Worm (Caenorhabditis elegans): ENCODE results near the gene Y50E8A.2.

Gene Y50E8A.2

ce11 chrV:14685435-14686058, 43.1 kb downstream of the Y50E8A.2 start, which contains the start of gene C47E8.4 (continued):
- TF ChIP-seq unc-39 (tag; optimal IDR thresholded peaks at IDR 0.05): no peak
- peak; percentile 89; the same call in 1 of the 2 replicates for TF ChIP-seq egl-43 (GFP tag; IDR thresholded peaks at IDR 0.05)
- peak; percentile 92 for TF ChIP-seq F10B5.3 (tag; optimal IDR thresholded peaks at IDR 0.05)
- peak; percentile 97 for TF ChIP-seq nhr-102 (tag; optimal IDR thresholded peaks at IDR 0.05)
- TF ChIP-seq ceh-44 (GFP tag; IDR thresholded peaks at IDR 0.05): peak; percentile 72; the same call in 1 of the 2 replicates
- peak in 1 of 2 experiments; percentile 48 for TF ChIP-seq mdl-1 (tag; optimal IDR thresholded peaks at IDR 0.05)
- TF ChIP-seq fkh-10 (GFP tag; optimal IDR thresholded peaks at IDR 0.05): peak; percentile 96
- peak; percentile 83 for TF ChIP-seq nhr-28 (tag; optimal IDR thresholded peaks at IDR 0.05)
- TF ChIP-seq dve-1 (tag; optimal IDR thresholded peaks at IDR 0.05; ENCODE audit: insufficient read depth): peak; percentile 99
- TF ChIP-seq Y5F2A.4 (GFP tag; optimal IDR thresholded peaks at IDR 0.05): peak; percentile 25
- TF ChIP-seq mxl-2 (GFP tag; conservative IDR thresholded peaks at IDR 0.05): peak; percentile 63; the same call in 1 of the 2 replicates
- no peak for TF ChIP-seq F26F4.8 (GFP tag; conservative IDR thresholded peaks at IDR 0.05)
- peak; percentile 99 for TF ChIP-seq lin-38 (GFP tag; IDR thresholded peaks at IDR 0.05)
- TF ChIP-seq Y75B8A.6 (GFP tag; IDR thresholded peaks at IDR 0.05): peak; percentile 80; the same call in 1 of the 2 replicates
- TF ChIP-seq aly-2 (tag; optimal IDR thresholded peaks at IDR 0.05): no peak
- TF ChIP-seq gei-8 (GFP tag; optimal IDR thresholded peaks at IDR 0.05): no peak
- peak; percentile 91 for TF ChIP-seq saeg-2 (GFP tag; IDR thresholded peaks at IDR 0.05)
- no peak for TF ChIP-seq R02D3.7 (tag; optimal IDR thresholded peaks at IDR 0.05)
- TF ChIP-seq madf-9 (GFP tag; conservative IDR thresholded peaks at IDR 0.05): peak; percentile 89
- peak; percentile 91 for TF ChIP-seq hlh-30 (tag; optimal IDR thresholded peaks at IDR 0.05; ENCODE audit: insufficient read depth)
- peak; percentile 91 for TF ChIP-seq T20F7.1 (GFP tag; optimal IDR thresholded peaks at IDR 0.05)
- TF ChIP-seq D1046.2 (GFP tag; IDR thresholded peaks at IDR 0.05): peak; percentile 83; the same call in 1 of the 2 replicates
- peak; percentile 69 for TF ChIP-seq vab-7 (GFP tag; IDR thresholded peaks at IDR 0.05)
- peak; percentile 99 for TF ChIP-seq dmd-9 (GFP tag; IDR thresholded peaks at IDR 0.05)
- no peak for TF ChIP-seq ztf-11 (tag; optimal IDR thresholded peaks at IDR 0.05)
- no peak for TF ChIP-seq ceh-82 (tag; optimal IDR thresholded peaks at IDR 0.05)
- peak; percentile 98 for TF ChIP-seq mep-1 (tag; optimal IDR thresholded peaks at IDR 0.05)
- TF ChIP-seq unc-130 (GFP tag; optimal IDR thresholded peaks at IDR 0.05): peak; percentile 97
- peak; percentile 88 for TF ChIP-seq sdz-12 (GFP tag; optimal IDR thresholded peaks at IDR 0.05)
- TF ChIP-seq unc-62 (GFP tag; optimal IDR thresholded peaks at IDR 0.05 in 1 of 2): peak; percentile 56 to 99
- no peak for TF ChIP-seq unc-62 (tag; optimal IDR thresholded peaks at IDR 0.05)
- no peak for TF ChIP-seq cey-2 (tag; optimal IDR thresholded peaks at IDR 0.05; ENCODE audit: borderline replicate concordance, insufficient read depth)
- TF ChIP-seq nhr-237 (tag; optimal IDR thresholded peaks at IDR 0.05): no peak
- TF ChIP-seq php-3 (GFP tag; IDR thresholded peaks at IDR 0.05): peak; percentile 89
- TF ChIP-seq ceh-62 (tag; optimal IDR thresholded peaks at IDR 0.05): no peak
- TF ChIP-seq attf-4 (tag; optimal IDR thresholded peaks at IDR 0.05): no peak
- TF ChIP-seq lin-13 (GFP tag; optimal IDR thresholded peaks at IDR 0.05): peak; percentile 97
- TF ChIP-seq tag-97 (GFP tag; IDR thresholded peaks at IDR 0.05): peak; percentile 96
- TF ChIP-seq nhr-25 (tag; optimal IDR thresholded peaks at IDR 0.05; ENCODE audit: borderline replicate concordance, insufficient read depth): peak; percentile 94
- TF ChIP-seq duxl-1 (tag; optimal IDR thresholded peaks at IDR 0.05; ENCODE audit: poor library complexity): peak; percentile 96
- TF ChIP-seq nhr-48 (tag; optimal IDR thresholded peaks at IDR 0.05): peak; percentile 94
- peak; percentile 28 for TF ChIP-seq snpc-4 (tag; optimal IDR thresholded peaks at IDR 0.05)
- TF ChIP-seq ztf-7 (tag; optimal IDR thresholded peaks at IDR 0.05): peak; percentile 59
- TF ChIP-seq pqm-1 (tag; optimal IDR thresholded peaks at IDR 0.05): peak; percentile 26
- no peak for TF ChIP-seq Y105C5A.15 (GFP tag; IDR thresholded peaks at IDR 0.05)
- peak; percentile 95 for TF ChIP-seq hmg-1.1 (GFP tag; IDR thresholded peaks at IDR 0.05)
- TF ChIP-seq ama-1 (optimal IDR thresholded peaks at IDR 0.05): peak; percentile 19
- no peak for TF ChIP-seq lim-7 (GFP tag; IDR thresholded peaks at IDR 0.05)
- peak; percentile 96 for TF ChIP-seq F37D6.2 (tag; optimal IDR thresholded peaks at IDR 0.05)
